Fruit fly (Drosophila melanogaster): ENCODE measurements around the gene dyw.

DNA sequence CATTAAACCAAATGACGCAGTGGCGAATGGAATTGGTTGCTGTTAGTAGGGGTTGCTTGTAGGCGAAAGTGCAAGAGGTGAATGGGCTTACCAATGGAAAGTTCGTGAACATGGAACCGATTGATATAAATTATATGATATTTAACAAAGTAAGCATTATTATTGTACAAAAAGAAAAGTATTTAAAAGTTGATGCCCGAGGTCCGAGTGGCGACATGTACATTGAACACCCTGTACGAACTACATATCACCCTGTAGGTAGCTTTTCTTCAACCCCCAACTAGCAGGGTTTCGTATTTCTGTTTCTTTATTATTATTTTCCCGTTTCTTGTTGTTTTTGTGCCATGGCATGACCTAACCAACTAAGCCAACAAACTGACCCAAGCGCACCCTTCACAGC is 36.5 kb downstream of the dyw start:
- TF ChIP-seq psq (optimal IDR thresholded peaks at IDR 0.05): no peak
- TF ChIP-seq Myc (optimal IDR thresholded peaks at IDR 0.05): no peak
- no peak for TF ChIP-seq insv (optimal IDR thresholded peaks at IDR 0.05)
- no peak for TF ChIP-seq h (optimal IDR thresholded peaks at IDR 0.05)
- TF ChIP-seq ttk (optimal IDR thresholded peaks at IDR 0.05): no peak
